Fruit fly (Drosophila melanogaster) whole organism, embryonic: ENCODE measurements around the gene ham.

Experiments
- ATbp ChIP-seq: fragments of 200-800 bp; sonication (Bioruptor generic); optimal IDR thresholded peaks from 2 replicates; lab custom pipeline; 2017; ENCODE audit warnings: missing biosample characterization, mild to moderate bottlenecking, missing genetic modification characterization, missing genetic modification reagents
- Ada2b ChIP-seq: fragments of 200-800 bp; sonication (Bioruptor generic); IDR thresholded peaks from 2 replicates; pipeline ENCODE4 v1.3.6; 2022; ENCODE audit warnings: missing biosample characterization, missing genetic modification characterization
- CG1233 ChIP-seq: fragments of 200-800 bp; sonication (Bioruptor generic); optimal IDR thresholded peaks from 4 replicates; lab custom pipeline; 2018; ENCODE audit warnings: missing biosample characterization, mild to moderate bottlenecking, missing genetic modification characterization
- CG12769 ChIP-seq: fragments of 200-800 bp; sonication (Bioruptor generic); optimal IDR thresholded peaks from 2 replicates; lab custom pipeline; 2019; ENCODE audit warnings: missing biosample characterization, mild to moderate bottlenecking, missing genetic modification characterization, moderate library complexity
- CG13287 ChIP-seq: fragments of 200-800 bp; sonication (Bioruptor generic); IDR thresholded peaks from 2 replicates; pipeline ENCODE4 v1.3.6; 2022; ENCODE audit warnings: missing biosample characterization, missing genetic modification characterization; ENCODE audit not compliant: partially characterized antibody
- CG13424 ChIP-seq: fragments of 200-800 bp; sonication (Bioruptor generic); optimal IDR thresholded peaks from 2 replicates; lab custom pipeline; 2019; ENCODE audit warnings: missing biosample characterization, mild to moderate bottlenecking, missing genetic modification characterization, moderate library complexity
- CG13624 ChIP-seq: fragments of 200-800 bp; sonication (Bioruptor generic); optimal IDR thresholded peaks from 2 replicates; lab custom pipeline; 2016; ENCODE audit warnings: missing biosample characterization, missing genetic modification characterization
- CG16815 ChIP-seq: fragments of 200-800 bp; sonication (Bioruptor generic); optimal IDR thresholded peaks from 3 replicates; lab custom pipeline; 2017; ENCODE audit warnings: missing biosample characterization, mild to moderate bottlenecking, missing genetic modification characterization
- CG16863 ChIP-seq: fragments of 200-800 bp; sonication (Bioruptor generic); optimal IDR thresholded peaks from 3 replicates; lab custom pipeline; 2016; ENCODE audit warnings: missing biosample characterization, missing genetic modification characterization
- CG17186 ChIP-seq: fragments of 200-800 bp; sonication (Bioruptor generic); optimal IDR thresholded peaks from 3 replicates; lab custom pipeline; 2017; ENCODE audit warnings: missing biosample characterization, missing genetic modification reagents, missing genetic modification characterization
- CG17385 ChIP-seq: fragments of 200-800 bp; sonication (Bioruptor generic); optimal IDR thresholded peaks from 3 replicates; lab custom pipeline; 2018; ENCODE audit warnings: missing biosample characterization, mild to moderate bottlenecking, missing genetic modification characterization
- CG18619 ChIP-seq: fragments of 200-800 bp; sonication (Bioruptor generic); optimal IDR thresholded peaks from 3 replicates; lab custom pipeline; 2017; ENCODE audit warnings: missing biosample characterization, mild to moderate bottlenecking, missing genetic modification characterization
- CG2199 ChIP-seq: fragments of 200-800 bp; sonication (Bioruptor generic); IDR thresholded peaks from 3 replicates; pipeline ENCODE4 v1.3.6; 2022; ENCODE audit warnings: missing biosample characterization, missing genetic modification characterization
- CG31388 ChIP-seq: fragments of 200-800 bp; sonication (Bioruptor generic); optimal IDR thresholded peaks from 2 replicates; lab custom pipeline; 2016; ENCODE audit warnings: missing biosample characterization, missing genetic modification characterization
- CG32532 ChIP-seq: fragments of 200-800 bp; sonication (Bioruptor generic); IDR thresholded peaks from 2 replicates; pipeline ENCODE4 v1.3.6; 2022; ENCODE audit warnings: missing biosample characterization, missing genetic modification characterization
- CG32772 ChIP-seq: fragments of 200-800 bp; sonication (Bioruptor generic); IDR thresholded peaks from 2 replicates; pipeline ENCODE4 v1.3.6; 2022; ENCODE audit warnings: missing biosample characterization, missing genetic modification characterization
- CG33213 ChIP-seq: fragments of 200-800 bp; sonication (Bioruptor generic); optimal IDR thresholded peaks from 3 replicates; lab custom pipeline; 2016; ENCODE audit warnings: missing biosample characterization, missing genetic modification characterization
- CG33557 ChIP-seq: fragments of 200-800 bp; sonication (Bioruptor generic); optimal IDR thresholded peaks from 2 replicates; lab custom pipeline; 2019; ENCODE audit warnings: missing biosample characterization, mild to moderate bottlenecking, missing genetic modification characterization, moderate library complexity
- CG3407 ChIP-seq: fragments of 200-800 bp; sonication (Bioruptor generic); optimal IDR thresholded peaks from 2 replicates; lab custom pipeline; 2018; ENCODE audit warnings: missing biosample characterization, mild to moderate bottlenecking, missing genetic modification characterization
- CG34224 ChIP-seq: fragments of 200-800 bp; sonication (Bioruptor generic); IDR thresholded peaks from 3 replicates; pipeline ENCODE4 v1.3.6; 2022; ENCODE audit warnings: missing biosample characterization, missing genetic modification characterization; ENCODE audit not compliant: partially characterized antibody
- CG43689 ChIP-seq: fragments of 200-800 bp; sonication (Bioruptor generic); IDR thresholded peaks from 2 replicates; pipeline ENCODE4 v1.3.6; 2022; ENCODE audit warnings: missing biosample characterization, missing genetic modification characterization
- CG4617 ChIP-seq: fragments of 200-800 bp; sonication (Bioruptor generic); optimal IDR thresholded peaks from 3 replicates; lab custom pipeline; 2016; ENCODE audit warnings: missing biosample characterization, missing genetic modification characterization, borderline replicate concordance
- Dll ChIP-seq: fragments of 200-800 bp; sonication (Bioruptor generic); IDR thresholded peaks from 4 replicates; pipeline ENCODE4 v1.3.6; 2022; ENCODE audit warnings: missing biosample characterization, missing genetic modification characterization; ENCODE audit not compliant: partially characterized antibody
- E2f1 ChIP-seq: fragments of 200-800 bp; sonication (Bioruptor generic); IDR thresholded peaks from 2 replicates; pipeline ENCODE4 v1.3.6; 2022; ENCODE audit warnings: missing biosample characterization, missing genetic modification characterization
- HLH3B ChIP-seq: fragments of 200-800 bp; sonication (Bioruptor generic); IDR thresholded peaks from 2 replicates; pipeline ENCODE4 v1.3.6; 2022; ENCODE audit warnings: missing biosample characterization, missing genetic modification characterization
- NFAT ChIP-seq: fragments of 200-800 bp; sonication (Bioruptor generic); IDR thresholded peaks from 2 replicates; pipeline ENCODE4 v1.3.6; 2022; ENCODE audit warnings: missing biosample characterization, missing genetic modification characterization
- NfI ChIP-seq: fragments of 200-800 bp; sonication (Bioruptor generic); optimal IDR thresholded peaks from 3 replicates; lab custom pipeline; 2018; ENCODE audit warnings: missing biosample characterization, mild to moderate bottlenecking, missing genetic modification characterization, moderate library complexity
- PHDP ChIP-seq: fragments of 200-800 bp; sonication (Bioruptor generic); optimal IDR thresholded peaks from 3 replicates; lab custom pipeline; 2018; ENCODE audit warnings: missing biosample characterization, mild to moderate bottlenecking, missing genetic modification characterization, moderate library complexity
- Sox102F ChIP-seq: fragments of 200-800 bp; sonication (Bioruptor generic); optimal IDR thresholded peaks from 2 replicates; lab custom pipeline; 2018; ENCODE audit warnings: missing biosample characterization, mild to moderate bottlenecking, missing genetic modification characterization, moderate library complexity
- Spps ChIP-seq: fragments of 200-800 bp; sonication (Bioruptor generic); optimal IDR thresholded peaks from 2 replicates; lab custom pipeline; 2018; ENCODE audit warnings: missing biosample characterization, mild to moderate bottlenecking, missing genetic modification characterization
- Sry-δ ChIP-seq: fragments of 200-800 bp; sonication (Bioruptor generic); optimal IDR thresholded peaks from 2 replicates; lab custom pipeline; 2016; ENCODE audit warnings: missing biosample characterization, missing genetic modification characterization
- ab ChIP-seq: fragments of 200-800 bp; sonication (Bioruptor generic); optimal IDR thresholded peaks from 2 replicates; lab custom pipeline; 2016; ENCODE audit warnings: missing biosample characterization, missing genetic modification characterization
- ase ChIP-seq: fragments of 200-800 bp; sonication (Bioruptor generic); IDR thresholded peaks from 3 replicates; pipeline ENCODE4 v1.3.6; 2022; ENCODE audit warnings: missing biosample characterization, missing genetic modification characterization
- btn ChIP-seq: fragments of 200-800 bp; sonication (Bioruptor generic); optimal IDR thresholded peaks from 2 replicates; lab custom pipeline; 2016; ENCODE audit warnings: missing biosample characterization, missing genetic modification characterization
- cwo ChIP-seq: fragments of 200-800 bp; sonication (Bioruptor generic); optimal IDR thresholded peaks from 3 replicates; lab custom pipeline; 2017; ENCODE audit warnings: missing biosample characterization, missing genetic modification characterization, mild to moderate bottlenecking, moderate library complexity, missing genetic modification reagents
- dimm ChIP-seq: fragments of 200-800 bp; sonication (Bioruptor generic); IDR thresholded peaks from 2 replicates; pipeline ENCODE4 v1.3.6; 2022; ENCODE audit warnings: missing biosample characterization, missing genetic modification characterization
- fu2 ChIP-seq: fragments of 200-800 bp; sonication (Bioruptor generic); optimal IDR thresholded peaks from 2 replicates; lab custom pipeline; 2016; ENCODE audit warnings: missing biosample characterization, missing genetic modification characterization
- gce ChIP-seq: fragments of 200-800 bp; sonication (Bioruptor generic); IDR thresholded peaks from 3 replicates; pipeline ENCODE4 v1.3.6; 2022; ENCODE audit warnings: missing biosample characterization, missing genetic modification characterization
- lilli ChIP-seq: fragments of 200-800 bp; sonication (Bioruptor generic); optimal IDR thresholded peaks from 3 replicates; lab custom pipeline; 2016; ENCODE audit warnings: missing biosample characterization, missing genetic modification characterization
- mld ChIP-seq: fragments of 200-800 bp; sonication (Bioruptor generic); IDR thresholded peaks from 3 replicates; pipeline ENCODE4 v1.3.6; 2022; ENCODE audit warnings: missing biosample characterization, missing genetic modification characterization; ENCODE audit not compliant: partially characterized antibody
- nmo ChIP-seq: fragments of 200-800 bp; sonication (Bioruptor generic); optimal IDR thresholded peaks from 2 replicates; lab custom pipeline; 2018; ENCODE audit warnings: missing biosample characterization, mild to moderate bottlenecking, missing genetic modification characterization, moderate library complexity
- odd ChIP-seq: fragments of 200-800 bp; sonication (Bioruptor generic); optimal IDR thresholded peaks from 2 replicates; lab custom pipeline; 2017; ENCODE audit warnings: missing biosample characterization, mild to moderate bottlenecking, missing genetic modification characterization
- onecut ChIP-seq: fragments of 200-800 bp; sonication (Bioruptor generic); IDR thresholded peaks from 2 replicates; pipeline ENCODE4 v1.3.6; 2022; ENCODE audit warnings: missing biosample characterization, missing genetic modification characterization
- p53 ChIP-seq: fragments of 200-800 bp; sonication (Bioruptor generic); optimal IDR thresholded peaks from 2 replicates; lab custom pipeline; 2016; ENCODE audit warnings: missing biosample characterization, missing genetic modification characterization
- pros ChIP-seq: fragments of 200-800 bp; sonication (Bioruptor generic); optimal IDR thresholded peaks from 3 replicates; lab custom pipeline; 2019; ENCODE audit warnings: missing biosample characterization, mild to moderate bottlenecking, missing genetic modification characterization, moderate library complexity
- row ChIP-seq: fragments of 200-800 bp; sonication (Bioruptor generic); IDR thresholded peaks from 3 replicates; pipeline ENCODE4 v1.3.6; 2022; ENCODE audit warnings: missing biosample characterization, missing genetic modification characterization
- scrt ChIP-seq: fragments of 200-800 bp; sonication (Bioruptor generic); optimal IDR thresholded peaks from 2 replicates; lab custom pipeline; 2018; ENCODE audit warnings: missing biosample characterization, mild to moderate bottlenecking, missing genetic modification characterization, moderate library complexity
- sisA ChIP-seq: fragments of 200-800 bp; sonication (Bioruptor generic); IDR thresholded peaks from 2 replicates; pipeline ENCODE4 v1.3.6; 2022; ENCODE audit warnings: missing biosample characterization, missing genetic modification characterization
- tna ChIP-seq: fragments of 200-800 bp; sonication (Bioruptor generic); IDR thresholded peaks from 2 replicates; pipeline ENCODE4 v1.3.6; 2022; ENCODE audit warnings: missing biosample characterization, missing genetic modification characterization; ENCODE audit not compliant: partially characterized antibody
- twi ChIP-seq: fragments of 200-800 bp; optimal IDR thresholded peaks from 2 replicates; lab custom pipeline; 2019; ENCODE audit warnings: missing biosample characterization, mild to moderate bottlenecking, missing genetic modification characterization, moderate library complexity
- yki ChIP-seq: fragments of >200 bp; optimal IDR thresholded peaks from 3 replicates; lab custom pipeline; 2018

ham gene

dm6 chr2L:18822805-18823204 is 30.1 kb upstream of the ham start (continued):
- TF ChIP-seq NfI (GFP tag; lab: Kevin White, UChicago) (no peak), ATbp (GFP tag; lab: Kevin White, UChicago) (peak; percentile 80), tna (GFP tag; lab: Robert Waterston, UW) (no peak), yki (lab: Kevin White, UChicago) (no peak), CG32772 (GFP tag; lab: Robert Waterston, UW) (no peak), twi (tag; lab: Kevin White, UChicago) (peak; percentile 11), CG33557 (GFP tag; lab: Kevin White, UChicago) (peak; percentile 88), CG16863 (peak; percentile 6), CG32532 (no peak), btn (GFP tag; lab: Kevin White, UChicago) (no peak), Ada2b (GFP tag; lab: Robert Waterston, UW) (no peak), CG13624 (GFP tag; lab: Kevin White, UChicago) (no peak), CG31388 (GFP tag; lab: Kevin White, UChicago) (no peak), fu2 (GFP tag; lab: Kevin White, UChicago) (no peak), HLH3B (GFP tag; lab: Robert Waterston, UW) (peak; percentile 21; the same call in 1 of the 2 replicates), cwo (GFP tag; lab: Kevin White, UChicago) (peak; percentile 81), CG17385 (GFP tag; lab: Kevin White, UChicago) (peak; percentile 22), odd (GFP tag; lab: Kevin White, UChicago) (peak; percentile 18), CG16815 (no peak), CG2199 (GFP tag; lab: Robert Waterston, UW) (no peak), nmo (GFP tag; lab: Kevin White, UChicago) (no peak), mld (GFP tag; lab: Robert Waterston, UW) (no peak), CG43689 (GFP tag; lab: Robert Waterston, UW) (0 out of 2 replicates have a peak, but pooled peaks have one; percentile 23), gce (GFP tag; lab: Robert Waterston, UW) (peak; percentile 49; the same call in 1 of the 3 replicates), onecut (GFP tag; lab: Robert Waterston, UW) (peak; percentile 68), Sox102F (GFP tag; lab: Kevin White, UChicago) (peak; percentile 17), p53 (GFP tag; lab: Kevin White, UChicago) (no peak), E2f1 (GFP tag; lab: Robert Waterston, UW) (peak; percentile 29; the same call in 1 of the 2 replicates), CG1233 (GFP tag; lab: Kevin White, UChicago) (peak; percentile 73), pros (GFP tag; lab: Kevin White, UChicago) (no peak), row (no peak), CG34224 (no peak), sisA (no peak), CG3407 (peak; percentile 76), CG18619 (peak; percentile 41), CG17186 (GFP tag; lab: Kevin White, UChicago) (no peak), dimm (no peak), CG13287 (GFP tag; lab: Robert Waterston, UW) (no peak), CG33213 (GFP tag; lab: Kevin White, UChicago) (peak; percentile 60), ab (GFP tag; lab: Kevin White, UChicago) (no peak), CG13424 (peak; percentile 38), scrt (GFP tag; lab: Kevin White, UChicago) (no peak), lilli (no peak), CG12769 (tag; lab: Kevin White, UChicago) (no peak), NFAT (GFP tag; lab: Robert Waterston, UW) (no peak), CG4617 (GFP tag; lab: Kevin White, UChicago) (no peak), PHDP (tag; lab: Kevin White, UChicago) (peak; percentile 41), ase (GFP tag; lab: Robert Waterston, UW) (no peak), Sry-δ (GFP tag; lab: Kevin White, UChicago) (no peak), Spps (tag; lab: Kevin White, UChicago) (peak; percentile 3), Dll (GFP tag; lab: Robert Waterston, UW) (no peak)
